Worm (Caenorhabditis elegans) whole organism, midembryonic: ENCODE results near the gene str-180.

Experiments used
- T22C8.4 ChIP-seq: fragments of 200-800 bp; sonication (Bioruptor generic); IDR thresholded peaks from 2 replicates; pipeline ENCODE4 v1.3.6; 2022; ENCODE audit warnings: missing genetic modification characterization, missing compliant biosample characterization
- cog-1 ChIP-seq: sonication (generic microtip); optimal IDR thresholded peaks from 2 replicates; lab custom pipeline; 2016; ENCODE audit warnings: missing genetic modification characterization, missing compliant biosample characterization
- med-1 ChIP-seq: sonication (generic microtip); optimal IDR thresholded peaks from 2 replicates; lab custom pipeline; 2017; ENCODE audit warnings: missing genetic modification characterization, mild to moderate bottlenecking, missing compliant biosample characterization, antibody characterized with exemption, missing genetic modification reagents; ENCODE audit not compliant: insufficient read depth
- ref-1 ChIP-seq: fragments of 200-800 bp; sonication (Bioruptor generic); conservative IDR thresholded peaks from 2 replicates; pipeline ENCODE4 v1.3.6; 2022; ENCODE audit warnings: missing genetic modification reagents, missing genetic modification characterization, missing compliant biosample characterization
- ztf-23 ChIP-seq: fragments of 200-800 bp; sonication (Bioruptor generic); IDR thresholded peaks from 2 replicates; pipeline ENCODE4 v1.3.6; 2022; ENCODE audit warnings: missing genetic modification reagents, missing genetic modification characterization, missing compliant biosample characterization

DNA sequence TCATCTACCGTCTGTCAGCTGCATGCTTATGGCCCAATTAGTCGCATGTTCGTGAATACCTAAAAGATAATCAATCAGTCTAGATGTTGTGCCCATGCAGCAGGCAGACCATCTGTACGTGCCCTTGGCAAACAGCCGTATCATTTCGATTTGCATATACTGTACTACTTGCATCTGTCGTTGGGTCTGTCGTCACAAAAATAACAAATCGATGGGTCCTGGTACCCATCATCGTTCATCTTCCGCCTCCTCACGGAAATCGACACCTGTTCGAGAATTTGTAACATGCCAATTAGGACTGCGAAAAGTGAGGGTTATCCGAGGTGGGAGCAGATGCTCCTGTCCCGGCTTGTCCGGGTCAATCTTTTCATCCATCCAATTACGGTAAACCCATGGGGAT, 14.6 kb upstream of the str-180 start:
- TF ChIP-seq ref-1 (GFP tag; lab: Robert Waterston, UW) (no peak), ztf-23 (GFP tag; lab: Robert Waterston, UW) (no peak), cog-1 (tag; lab: Kevin White, UChicago) (no peak), med-1 (GFP tag; lab: Kevin White, UChicago) (no peak), T22C8.4 (no peak)
